Worm (Caenorhabditis elegans) whole organism, dauer: Measurements from ENCODE around the gene T21D12.7.

Experiments
- unc-62 ChIP-seq: sonication (generic microtip); optimal IDR thresholded peaks from 2 replicates; lab custom pipeline; 2017; ENCODE audit warnings: missing biosample characterization, missing genetic modification reagents, missing genetic modification characterization

The T21D12.7 gene

DNA sequence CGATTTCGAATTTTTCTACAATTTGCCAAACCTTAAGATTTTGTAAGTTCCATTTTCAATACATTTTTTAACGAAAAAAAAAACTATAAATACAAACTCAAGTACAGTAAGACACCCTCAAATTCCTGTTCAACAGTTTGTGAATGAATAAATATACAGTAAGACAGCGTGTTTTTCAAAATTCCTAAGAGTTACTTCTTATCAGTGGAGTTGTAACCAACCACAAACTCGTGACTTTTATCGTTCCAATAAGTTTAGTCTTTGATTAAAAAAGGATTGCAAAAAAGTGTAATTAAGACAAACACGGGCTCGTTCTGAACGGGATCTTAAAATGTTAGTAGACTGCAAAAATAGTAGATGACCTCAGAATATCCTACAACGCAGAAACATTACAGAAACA lies 16.1 kb downstream of the T21D12.7 start:
- no peak for TF ChIP-seq unc-62 (GFP tag; lab: Kevin White, UChicago)

- TF ChIP-seq unc-62 (GFP tag; lab: Kevin White, UChicago): no peak
Observed at ce11 chrIV:274185-274584, 17.1 kb downstream of the T21D12.7 start, which contains the start of gene sma-10. Gene sma-10, plus strand, starts transcription at chrIV:274420.

- TF ChIP-seq unc-62 (GFP tag; lab: Kevin White, UChicago): no peak
Observed at ce11 chrIV:273299-273698, 18.0 kb downstream of the T21D12.7 start, which contains the start of gene srh-282. Gene srh-282, minus strand, starts transcription at chrIV:273399.

DNA sequence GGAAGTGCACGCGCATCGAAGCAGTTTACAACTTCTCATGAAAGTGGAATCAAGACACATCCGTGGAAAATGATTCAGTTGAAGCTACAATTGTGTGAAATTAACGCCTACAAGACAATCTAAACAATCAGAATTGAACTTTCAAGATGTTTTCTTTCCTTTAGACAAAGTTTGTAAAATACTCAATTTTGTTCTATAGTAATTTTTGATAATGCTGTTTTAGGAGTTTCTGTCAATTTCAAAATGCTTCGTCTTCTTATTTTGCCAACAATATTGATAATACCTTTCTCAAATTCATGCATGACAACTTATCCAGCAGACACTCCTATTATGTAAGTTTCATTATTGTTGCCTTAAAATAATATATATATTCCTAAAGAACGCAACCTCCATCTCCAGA lies 22.1 kb downstream of the T21D12.7 start, which contains the start of gene T21D12.11:
Gene T21D12.11, plus strand, starts transcription at position 301 of the 400 bp plus-strand sequence.
- TF ChIP-seq unc-62 (GFP tag; lab: Kevin White, UChicago): no peak

ce11 chrIV:266148-266547 lies 25.1 kb downstream of the T21D12.7 start, which contains the start of gene T21D12.12:
Gene T21D12.12, plus strand, starts transcription at chrIV:266448.
- TF ChIP-seq unc-62 (GFP tag; lab: Kevin White, UChicago): no peak

DNA sequence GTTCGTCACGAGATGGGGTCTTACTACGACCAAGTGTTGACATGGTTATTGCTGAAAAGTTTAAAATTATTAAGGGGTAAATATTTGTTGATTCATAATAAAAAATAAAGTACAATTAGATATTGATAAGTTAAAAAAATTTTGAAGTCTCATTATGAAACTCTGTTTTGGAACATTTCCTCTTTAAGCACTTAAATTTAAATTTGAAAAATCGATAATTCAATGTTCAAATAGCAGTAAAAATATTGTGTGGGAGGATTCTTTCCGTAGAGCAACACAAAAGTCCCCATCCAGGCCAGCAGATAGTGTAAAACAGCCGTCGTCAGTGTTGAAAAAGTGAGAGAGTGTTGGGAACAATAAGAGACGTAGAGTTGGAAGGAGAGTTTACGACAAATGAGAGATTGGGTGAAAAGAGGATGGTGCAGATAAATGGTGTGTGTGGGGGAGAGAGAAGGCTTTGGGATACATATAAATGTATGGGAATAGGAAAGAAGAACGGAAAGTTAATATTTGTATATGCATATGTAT lies 27.0 kb downstream of the T21D12.7 start, which contains the start of gene pat-6:
Gene pat-6, minus strand, starts transcription at position 51 of the 528 bp plus-strand sequence.
- no peak for TF ChIP-seq unc-62 (GFP tag; lab: Kevin White, UChicago)

DNA sequence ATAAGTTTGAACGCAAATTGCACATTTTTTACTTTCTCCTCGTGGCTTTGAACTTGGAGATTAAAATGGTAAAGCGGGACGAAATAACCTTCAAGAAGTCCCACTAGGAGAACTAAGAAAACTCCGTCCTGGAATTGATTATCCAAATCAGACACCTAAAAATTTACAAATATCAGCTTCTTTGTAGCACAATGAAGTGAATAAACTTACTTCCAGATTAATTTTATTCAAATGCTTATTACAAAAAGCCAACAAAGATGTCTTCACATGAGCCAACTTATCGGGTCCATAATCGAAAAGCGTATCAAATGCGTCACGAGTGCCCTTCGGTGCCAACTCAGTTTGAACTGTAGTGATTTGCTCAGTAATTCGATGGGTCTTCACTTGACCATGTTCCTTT lies 28.8 kb downstream of the T21D12.7 start:
- no peak for TF ChIP-seq unc-62 (GFP tag; lab: Kevin White, UChicago)

- TF ChIP-seq unc-62 (GFP tag; lab: Kevin White, UChicago): no peak
Observed at ce11 chrIV:261607-262006, 29.6 kb downstream of the T21D12.7 start, which contains the start of gene pqbp-1.1. Gene pqbp-1.1, minus strand, starts transcription at chrIV:261683.

DNA sequence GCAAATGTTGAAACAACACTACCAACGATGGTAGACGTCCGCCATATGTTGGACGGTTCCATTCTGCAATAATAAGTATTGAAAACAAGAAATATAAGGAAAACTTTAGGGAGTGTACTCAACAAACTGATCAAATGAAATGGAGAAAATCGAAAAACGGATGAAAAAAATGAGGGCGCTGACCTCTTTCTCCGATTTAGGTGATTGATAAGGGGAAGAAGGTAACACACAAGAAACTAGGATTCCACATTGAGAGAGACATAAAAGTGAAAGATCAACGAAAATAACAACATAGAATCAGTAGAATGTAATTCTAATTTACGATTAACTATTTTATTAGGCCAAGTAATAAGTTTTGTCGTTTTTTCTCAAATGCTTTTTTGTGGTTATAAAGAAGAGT lies 32.1 kb downstream of the T21D12.7 start, which contains the start of gene dpy-9:
Gene dpy-9, minus strand, starts transcription at position 63 of the 400 bp plus-strand sequence.
- TF ChIP-seq unc-62 (GFP tag; lab: Kevin White, UChicago): no peak

DNA sequence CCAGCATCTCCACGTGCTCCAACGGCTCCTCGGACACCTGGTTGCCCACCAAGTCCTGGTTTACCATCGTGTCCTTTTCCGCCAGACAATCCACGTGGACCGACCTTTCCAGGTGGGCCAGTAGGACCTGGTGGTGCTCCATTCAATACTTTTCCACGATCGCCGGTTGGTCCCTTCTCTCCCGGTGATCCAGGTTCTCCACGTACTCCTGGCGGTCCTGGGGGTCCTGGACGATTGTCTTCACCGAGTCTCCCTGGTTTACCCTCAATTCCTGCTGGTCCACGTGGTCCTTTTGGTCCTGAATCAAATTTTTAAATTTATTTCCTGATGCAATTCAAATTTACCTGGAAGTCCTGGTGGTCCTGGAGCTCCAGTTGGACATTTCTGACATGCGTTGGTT lies 32.9 kb downstream of the T21D12.7 start:
- TF ChIP-seq unc-62 (GFP tag; lab: Kevin White, UChicago): no peak

DNA sequence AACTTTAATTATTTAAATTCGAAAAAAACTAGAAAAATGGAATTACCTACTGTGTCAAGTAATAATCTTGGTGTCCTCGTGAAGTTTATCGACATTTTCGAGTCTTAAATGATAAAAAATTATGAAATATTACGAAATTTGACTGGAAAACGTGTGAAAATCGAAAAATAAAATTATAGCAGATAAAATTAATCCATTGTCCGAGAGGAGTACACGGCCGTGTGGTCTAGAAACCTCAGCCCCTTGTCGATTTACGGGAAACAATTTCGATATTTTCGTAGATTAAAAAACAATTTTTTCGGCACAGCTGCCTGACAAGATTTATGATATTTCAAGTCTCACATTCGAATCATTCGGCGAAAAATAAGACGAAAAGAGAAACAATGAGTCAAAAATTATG lies 34.2 kb downstream of the T21D12.7 start, which contains the start of gene R02D3.8:
Gene R02D3.8, minus strand, starts transcription at position 109 of the 400 bp plus-strand sequence.
- no peak for TF ChIP-seq unc-62 (GFP tag; lab: Kevin White, UChicago)

ce11 chrIV:255379-255857 lies 35.8 kb downstream of the T21D12.7 start, which contains the start of gene rcat-1:
Gene rcat-1, minus strand, starts transcription at chrIV:255429.
- TF ChIP-seq unc-62 (GFP tag; lab: Kevin White, UChicago): no peak

DNA sequence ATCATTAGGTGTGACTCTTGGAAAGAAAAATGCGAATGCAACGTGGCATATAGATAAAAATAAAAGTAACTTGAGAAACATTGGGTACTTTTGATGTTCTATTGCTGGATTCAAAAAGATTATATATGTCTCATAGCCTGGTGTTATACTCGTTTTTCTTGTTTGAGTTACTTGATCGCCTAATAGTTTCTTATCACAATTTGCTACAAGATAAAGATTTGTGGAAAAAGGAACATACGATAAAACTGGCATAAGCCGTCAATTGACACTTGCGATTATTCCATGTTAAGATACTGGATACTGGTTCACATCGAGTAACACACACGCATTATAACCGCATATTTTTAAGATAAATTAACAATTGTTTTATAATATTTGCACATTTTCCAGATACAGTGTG lies 38.8 kb downstream of the T21D12.7 start, which contains the start of gene grl-19:
Gene grl-19, minus strand, starts transcription at position 101 of the 400 bp plus-strand sequence.
- no peak for TF ChIP-seq unc-62 (GFP tag; lab: Kevin White, UChicago)

ce11 chrIV:247494-247893 lies 43.8 kb downstream of the T21D12.7 start:
- no peak for TF ChIP-seq unc-62 (GFP tag; lab: Kevin White, UChicago)

- TF ChIP-seq unc-62 (GFP tag; lab: Kevin White, UChicago): no peak
Observed at ce11 chrIV:244843-245242, 46.4 kb downstream of the T21D12.7 start, which contains the start of gene aass-1. Gene aass-1, plus strand, starts transcription at chrIV:245143.

DNA sequence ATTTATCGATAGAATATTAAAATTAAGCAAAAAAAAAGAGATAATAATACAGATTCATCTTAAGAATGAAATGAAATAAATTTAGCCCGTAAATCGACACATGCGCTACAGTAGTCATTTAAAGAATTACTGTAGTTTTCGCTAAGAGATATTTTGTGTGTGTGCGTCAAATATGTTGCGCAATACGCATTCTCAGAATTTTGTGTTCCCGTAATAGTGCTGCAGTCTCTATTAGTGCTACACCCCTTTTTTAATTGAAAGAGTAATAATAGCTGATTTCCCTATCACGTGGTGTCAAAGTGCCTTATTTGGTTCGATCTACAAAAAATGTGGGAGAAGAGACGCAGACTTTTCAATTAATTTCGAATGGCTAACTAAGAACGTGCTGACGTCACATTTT lies 47.0 kb downstream of the T21D12.7 start:
- TF ChIP-seq unc-62 (GFP tag; lab: Kevin White, UChicago): no peak
